Worm (Caenorhabditis elegans) whole organism, L3 larva: Measurements from ENCODE around the gene F28B12.1.

Experiments used
- R02D3.7 ChIP-seq: fragments of 150-350 bp; optimal IDR thresholded peaks from 2 replicates; lab custom pipeline; 2014; ENCODE audit warnings: missing biosample characterization, missing genetic modification characterization
- aly-2 ChIP-seq: fragments of 150-350 bp; optimal IDR thresholded peaks from 2 replicates; lab custom pipeline; 2014; ENCODE audit warnings: missing biosample characterization, missing genetic modification characterization
- ceh-28 ChIP-seq: fragments of 150-350 bp; optimal IDR thresholded peaks from 2 replicates; lab custom pipeline; 2014; ENCODE audit warnings: missing biosample characterization, missing genetic modification reagents, missing genetic modification characterization
- daf-12 ChIP-seq: fragments of 150-350 bp; optimal IDR thresholded peaks from 2 replicates; lab custom pipeline; 2014; ENCODE audit warnings: missing biosample characterization, missing genetic modification reagents, missing genetic modification characterization
- egl-27 ChIP-seq: sonication (generic microtip); optimal IDR thresholded peaks from 4 replicates; lab custom pipeline; 2017; ENCODE audit warnings: missing biosample characterization, missing genetic modification reagents, missing genetic modification characterization
- elt-2 ChIP-seq: sonication (generic microtip); optimal IDR thresholded peaks from 2 replicates; lab custom pipeline; 2016; ENCODE audit warnings: missing genetic modification reagents, mild to moderate bottlenecking, missing genetic modification characterization, missing compliant biosample characterization
- elt-3 ChIP-seq, 3 experiments: fragments of 150-350 bp in 1 of 3; sonication (generic microtip) in 2 of 3; optimal IDR thresholded peaks; 2 replicates in 2 of 3; 4 replicates in 1 of 3; lab custom pipeline; 2014 to 2017; ENCODE audit warnings: missing biosample characterization in 3 of 3, missing genetic modification characterization in 3 of 3
- eor-1 ChIP-seq, 2 experiments: fragments of 150-350 bp; optimal IDR thresholded peaks; 2 replicates each; lab custom pipeline; 2014 to 2018; ENCODE audit warnings: missing biosample characterization in 2 of 2, missing genetic modification characterization in 2 of 2
- fkh-10 ChIP-seq: sonication (generic microtip); optimal IDR thresholded peaks from 2 replicates; lab custom pipeline; 2017; ENCODE audit warnings: missing biosample characterization, missing genetic modification reagents, missing genetic modification characterization
- fkh-2 ChIP-seq: fragments of 150-350 bp; optimal IDR thresholded peaks from 2 replicates; lab custom pipeline; 2014; ENCODE audit warnings: missing biosample characterization, missing genetic modification reagents, missing genetic modification characterization
- fos-1 ChIP-seq: fragments of 150-350 bp; optimal IDR thresholded peaks from 2 replicates; lab custom pipeline; 2014; ENCODE audit warnings: missing biosample characterization, missing genetic modification characterization
- hmg-11 ChIP-seq: sonication (generic microtip); optimal IDR thresholded peaks from 2 replicates; lab custom pipeline; 2016; ENCODE audit warnings: missing genetic modification characterization, missing compliant biosample characterization
- jun-1 ChIP-seq: fragments of 150-350 bp; optimal IDR thresholded peaks from 2 replicates; lab custom pipeline; 2014; ENCODE audit warnings: missing biosample characterization, missing genetic modification reagents, missing genetic modification characterization
- mdl-1 ChIP-seq: fragments of 150-350 bp; optimal IDR thresholded peaks from 2 replicates; lab custom pipeline; 2014; ENCODE audit warnings: missing biosample characterization, missing genetic modification characterization
- nfya-1 ChIP-seq: sonication (generic microtip); optimal IDR thresholded peaks from 2 replicates; lab custom pipeline; 2017; ENCODE audit warnings: missing genetic modification characterization, mild to moderate bottlenecking, missing compliant biosample characterization, antibody characterized with exemption, moderate library complexity; ENCODE audit not compliant: insufficient read depth
- nhr-11 ChIP-seq: fragments of 150-350 bp; optimal IDR thresholded peaks from 2 replicates; lab custom pipeline; 2014; ENCODE audit warnings: missing biosample characterization, missing genetic modification characterization
- nhr-25 ChIP-seq: sonication (generic microtip); optimal IDR thresholded peaks from 2 replicates; lab custom pipeline; 2017; ENCODE audit warnings: missing biosample characterization, missing genetic modification characterization
- nhr-28 ChIP-seq: fragments of 150-350 bp; optimal IDR thresholded peaks from 2 replicates; lab custom pipeline; 2014; ENCODE audit warnings: missing biosample characterization, missing genetic modification characterization
- nhr-43 ChIP-seq: sonication (generic microtip); optimal IDR thresholded peaks from 2 replicates; lab custom pipeline; 2016; ENCODE audit warnings: mild to moderate bottlenecking, missing genetic modification characterization, missing compliant biosample characterization; ENCODE audit not compliant: poor library complexity, severe bottlenecking
- nhr-67 ChIP-seq: fragments of 150-350 bp; optimal IDR thresholded peaks from 2 replicates; lab custom pipeline; 2014; ENCODE audit warnings: missing biosample characterization, missing genetic modification characterization
- nhr-76 ChIP-seq: fragments of 150-350 bp; sonication (generic microtip); optimal IDR thresholded peaks from 5 replicates; lab custom pipeline; 2014; ENCODE audit warnings: missing biosample characterization, missing genetic modification characterization
- pqm-1 ChIP-seq: fragments of 150-350 bp; optimal IDR thresholded peaks from 2 replicates; lab custom pipeline; 2017; ENCODE audit warnings: missing biosample characterization, missing genetic modification characterization, inconsistent platforms
- sea-2 ChIP-seq: fragments of 150-350 bp; sonication (generic microtip); optimal IDR thresholded peaks from 4 replicates; lab custom pipeline; 2014; ENCODE audit warnings: missing biosample characterization, missing genetic modification reagents, missing genetic modification characterization
- snpc-4 ChIP-seq: fragments of 150-350 bp; optimal IDR thresholded peaks from 2 replicates; lab custom pipeline; 2014; ENCODE audit warnings: missing biosample characterization, missing genetic modification characterization
- tbx-2 ChIP-seq: sonication (generic microtip); optimal IDR thresholded peaks from 2 replicates; lab custom pipeline; 2016; ENCODE audit warnings: mild to moderate bottlenecking, missing genetic modification characterization, missing compliant biosample characterization
- unc-39 ChIP-seq: sonication (generic microtip); optimal IDR thresholded peaks from 4 replicates; lab custom pipeline; 2017; ENCODE audit warnings: missing biosample characterization, missing genetic modification characterization
- unc-62 ChIP-seq: fragments of 150-350 bp; sonication (generic microtip); optimal IDR thresholded peaks from 4 replicates; lab custom pipeline; 2014; ENCODE audit warnings: missing biosample characterization, missing genetic modification reagents, missing genetic modification characterization
- zag-1 ChIP-seq: fragments of 150-350 bp; optimal IDR thresholded peaks from 2 replicates; lab custom pipeline; 2014; ENCODE audit warnings: missing biosample characterization, missing genetic modification characterization
- ztf-11 ChIP-seq: fragments of 150-350 bp; optimal IDR thresholded peaks from 2 replicates; lab custom pipeline; 2014; ENCODE audit warnings: missing biosample characterization, missing genetic modification characterization
- ztf-4 ChIP-seq: fragments of 150-350 bp; optimal IDR thresholded peaks from 2 replicates; lab custom pipeline; 2014; ENCODE audit warnings: missing biosample characterization, missing genetic modification characterization

The F28B12.1 gene

ce11 chrII:5956583-5956982 lies 13.9 kb downstream of the F28B12.1 start, which contains the start of gene casy-1:
casy-1 (minus strand) TSS chrII:5956683.
- no peak for TF ChIP-seq nfya-1 (tag; lab: Kevin White, UChicago)
- no peak for TF ChIP-seq eor-1 (tag; optimal IDR thresholded peaks at IDR 0.05; lab: Kevin White, UChicago)
- TF ChIP-seq fos-1: no peak
- TF ChIP-seq tbx-2: no peak
- TF ChIP-seq ztf-11 (tag; lab: Kevin White, UChicago): no peak
- no peak for TF ChIP-seq mdl-1 (tag; lab: Kevin White, UChicago)
- no peak for TF ChIP-seq ztf-4 (tag; lab: Kevin White, UChicago)
- TF ChIP-seq elt-2 (tag; lab: Kevin White, UChicago): no peak
- no peak for TF ChIP-seq nhr-28 (tag; lab: Kevin White, UChicago)
- TF ChIP-seq R02D3.7 (tag; lab: Kevin White, UChicago): no peak
- no peak for TF ChIP-seq nhr-43
- TF ChIP-seq unc-62: no peak
- no peak for TF ChIP-seq nhr-76
- no peak for TF ChIP-seq pqm-1 (tag; lab: Kevin White, UChicago)
- no peak for TF ChIP-seq snpc-4
- no peak for TF ChIP-seq egl-27
- no peak for TF ChIP-seq fkh-2

ce11 chrII:5957803-5958367 lies 15.2 kb downstream of the F28B12.1 start:
- no peak for TF ChIP-seq daf-12 (tag; lab: Kevin White, UChicago)
- TF ChIP-seq unc-62: no peak
- no peak for TF ChIP-seq sea-2
- no peak for TF ChIP-seq unc-39
- peak; percentile 21 for TF ChIP-seq hmg-11
- TF ChIP-seq nfya-1 (tag; lab: Kevin White, UChicago): no peak
- no peak for TF ChIP-seq nhr-67 (tag; lab: Kevin White, UChicago)
- TF ChIP-seq tbx-2: no peak
- TF ChIP-seq fkh-10 (GFP tag; lab: Kevin White, UChicago): peak; percentile 54
- TF ChIP-seq elt-3 (tag; optimal IDR thresholded peaks at IDR 0.05; lab: Kevin White, UChicago): no peak
- TF ChIP-seq mdl-1 (tag; lab: Kevin White, UChicago): no peak

- no peak for TF ChIP-seq nfya-1 (tag; lab: Kevin White, UChicago)
- no peak for TF ChIP-seq sea-2
- no peak for TF ChIP-seq eor-1 (tag; optimal IDR thresholded peaks at IDR 0.05; lab: Kevin White, UChicago)
- TF ChIP-seq ceh-28 (tag; lab: Kevin White, UChicago): no peak
- no peak for TF ChIP-seq aly-2 (tag; lab: Kevin White, UChicago)
- TF ChIP-seq nhr-28 (tag; lab: Kevin White, UChicago): no peak
- TF ChIP-seq mdl-1 (tag; lab: Kevin White, UChicago): no peak
- TF ChIP-seq pqm-1 (tag; lab: Kevin White, UChicago): no peak
Observed at ce11 chrII:5959575-5960119, 16.9 kb downstream of the F28B12.1 start.

DNA sequence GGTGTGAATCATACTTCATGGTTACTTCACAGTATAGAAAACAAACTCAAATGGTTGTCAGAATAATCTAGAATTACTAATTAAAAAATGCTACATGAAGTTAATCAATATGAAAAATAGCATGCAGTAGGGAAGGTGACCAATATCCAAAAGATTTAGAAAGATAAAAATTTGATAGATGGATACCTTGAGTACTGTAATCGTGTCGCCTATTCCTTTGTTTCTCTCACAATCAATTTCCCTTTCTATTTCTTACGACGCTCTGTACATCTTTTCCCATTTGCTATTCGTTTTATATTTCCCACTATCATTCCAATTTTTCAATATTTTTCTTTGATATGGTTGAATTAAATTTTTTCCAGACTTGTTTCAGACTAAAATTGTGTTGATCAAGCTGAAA lies 18.6 kb downstream of the F28B12.1 start, which contains the start of gene B0034.7:
TSS of gene B0034.7 (plus strand) at position 301 of the 400 bp plus-strand sequence.
- TF ChIP-seq jun-1 (tag; lab: Kevin White, UChicago) (no peak), egl-27 (no peak), elt-3 (tag; optimal IDR thresholded peaks at IDR 0.05; lab: Kevin White, UChicago) (no peak)

DNA sequence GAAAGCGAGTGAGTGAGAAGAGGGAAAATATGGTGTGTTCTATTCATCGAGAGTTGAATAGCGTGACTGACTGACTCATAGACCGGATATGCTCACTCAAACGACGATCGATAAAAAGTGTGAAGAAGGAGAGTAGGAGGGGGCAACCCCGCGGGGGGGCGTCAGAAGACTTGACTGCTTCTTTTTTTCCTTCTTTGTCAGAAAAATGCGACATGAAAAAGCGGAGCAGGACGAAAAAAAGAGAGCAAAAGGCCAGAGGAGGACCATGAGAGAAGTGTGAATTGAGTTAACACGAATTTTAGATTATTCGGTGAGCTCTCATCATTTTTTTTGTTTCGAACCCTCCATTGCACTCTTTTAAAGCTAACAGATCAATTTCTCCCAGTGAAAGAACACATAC lies 19.6 kb downstream of the F28B12.1 start:
- TF ChIP-seq zag-1 (tag; lab: Kevin White, UChicago): no peak
- TF ChIP-seq ceh-28 (tag; lab: Kevin White, UChicago): no peak
- peak; percentile 45 for TF ChIP-seq nfya-1 (tag; lab: Kevin White, UChicago)
- TF ChIP-seq aly-2 (tag; lab: Kevin White, UChicago): no peak
- TF ChIP-seq nhr-11 (tag; lab: Kevin White, UChicago): no peak
- TF ChIP-seq hmg-11: peak; percentile 20
- TF ChIP-seq nhr-25: no peak
- peak; percentile 20 for TF ChIP-seq fkh-10 (GFP tag; lab: Kevin White, UChicago)
- no peak for TF ChIP-seq fkh-2
- TF ChIP-seq tbx-2: no peak
- TF ChIP-seq, all 47 proteins: peak for 3

- TF ChIP-seq unc-39 (no peak), nhr-28 (tag; lab: Kevin White, UChicago) (no peak), pqm-1 (tag; lab: Kevin White, UChicago) (no peak)
Observed at ce11 chrII:5964962-5965361, 22.2 kb downstream of the F28B12.1 start.
